Worm (Caenorhabditis elegans) whole organism, L3 larva: ENCODE data around the gene Y45G5AM.7.

Experiments
- aly-2 ChIP-seq: fragments of 150-350 bp; optimal IDR thresholded peaks from 2 replicates; lab custom pipeline; 2014; ENCODE audit warnings: missing biosample characterization, missing genetic modification characterization
- ceh-16 ChIP-seq: sonication (generic microtip); optimal IDR thresholded peaks from 2 replicates; lab custom pipeline; 2017; ENCODE audit warnings: missing biosample characterization, missing genetic modification characterization
- daf-12 ChIP-seq: fragments of 150-350 bp; optimal IDR thresholded peaks from 2 replicates; lab custom pipeline; 2014; ENCODE audit warnings: missing biosample characterization, missing genetic modification reagents, missing genetic modification characterization
- fkh-10 ChIP-seq: sonication (generic microtip); optimal IDR thresholded peaks from 2 replicates; lab custom pipeline; 2017; ENCODE audit warnings: missing biosample characterization, missing genetic modification reagents, missing genetic modification characterization
- fkh-2 ChIP-seq: fragments of 150-350 bp; optimal IDR thresholded peaks from 2 replicates; lab custom pipeline; 2014; ENCODE audit warnings: missing biosample characterization, missing genetic modification reagents, missing genetic modification characterization
- lin-15B ChIP-seq: fragments of 150-350 bp; optimal IDR thresholded peaks from 2 replicates; lab custom pipeline; 2014; ENCODE audit warnings: missing biosample characterization, missing genetic modification characterization
- mdl-1 ChIP-seq: fragments of 150-350 bp; optimal IDR thresholded peaks from 2 replicates; lab custom pipeline; 2014; ENCODE audit warnings: missing biosample characterization, missing genetic modification characterization
- nhr-11 ChIP-seq: fragments of 150-350 bp; optimal IDR thresholded peaks from 2 replicates; lab custom pipeline; 2014; ENCODE audit warnings: missing biosample characterization, missing genetic modification characterization
- nhr-77 ChIP-seq: fragments of 150-350 bp; optimal IDR thresholded peaks from 2 replicates; lab custom pipeline; 2014; ENCODE audit warnings: missing biosample characterization, missing genetic modification characterization
- unc-39 ChIP-seq: sonication (generic microtip); optimal IDR thresholded peaks from 4 replicates; lab custom pipeline; 2017; ENCODE audit warnings: missing biosample characterization, missing genetic modification characterization
- unc-62 ChIP-seq: fragments of 150-350 bp; sonication (generic microtip); optimal IDR thresholded peaks from 4 replicates; lab custom pipeline; 2014; ENCODE audit warnings: missing biosample characterization, missing genetic modification reagents, missing genetic modification characterization

Y45G5AM.7 gene

ce11 chrV:4118332-4118731 lies 51.7 kb downstream of the Y45G5AM.7 start, which contains the start of gene T05B4.9:
Gene T05B4.9, minus strand, starts transcription at chrV:4118432.
- TF ChIP-seq nhr-11 (tag; lab: Kevin White, UChicago) = no peak
- TF ChIP-seq daf-12 (tag; lab: Kevin White, UChicago) = no peak
- TF ChIP-seq mdl-1 (tag; lab: Kevin White, UChicago) = no peak
- TF ChIP-seq unc-62 (GFP tag; lab: Kevin White, UChicago) = no peak
- TF ChIP-seq unc-39 (tag; lab: Kevin White, UChicago) = no peak
- no peak for TF ChIP-seq aly-2 (tag; lab: Kevin White, UChicago)
- TF ChIP-seq ceh-16 = no peak
- no peak for TF ChIP-seq fkh-2
- no peak for TF ChIP-seq nhr-77 (tag; lab: Kevin White, UChicago)
- TF ChIP-seq lin-15B (tag; lab: Kevin White, UChicago) = no peak
- TF ChIP-seq fkh-10 (GFP tag; lab: Kevin White, UChicago) = no peak
